Fruit fly (Drosophila melanogaster): ENCODE data around the gene CG32971.

DNA sequence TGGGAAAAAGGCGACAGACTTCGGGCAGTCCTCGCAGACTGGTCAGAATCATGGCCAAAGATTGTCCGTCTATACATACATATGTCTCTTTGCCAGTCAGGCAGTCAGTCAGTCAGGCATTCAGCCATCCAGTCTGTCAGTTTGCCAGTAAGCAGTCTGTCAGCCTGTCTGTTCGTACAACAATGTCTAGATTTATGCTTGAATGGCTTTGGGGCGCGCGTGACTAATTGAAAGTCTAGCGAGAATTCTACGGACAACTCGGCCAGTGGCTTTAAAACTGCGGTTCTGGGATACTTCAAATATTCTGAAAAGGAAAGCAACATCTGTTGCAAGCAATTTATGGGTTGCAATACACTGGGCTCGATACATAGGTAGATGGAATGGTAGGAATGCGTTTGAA, 6.2 kb downstream of the CG32971 start:
- no peak for TF ChIP-seq kay (GFP tag; ENCODE audit: borderline replicate concordance)
- TF ChIP-seq pad (GFP tag; optimal IDR thresholded peaks at IDR 0.05) = no peak
- TF ChIP-seq tj (GFP tag; optimal IDR thresholded peaks at IDR 0.05) = no peak
- TF ChIP-seq cnc (optimal IDR thresholded peaks at IDR 0.05) = no peak
- no peak for TF ChIP-seq Crg-1 (GFP tag; optimal IDR thresholded peaks at IDR 0.05)
- TF ChIP-seq Hr96 (GFP tag; optimal IDR thresholded peaks at IDR 0.05) = no peak
- TF ChIP-seq CG33017 (tag; optimal IDR thresholded peaks at IDR 0.05) = no peak
- TF ChIP-seq Clk (GFP tag; optimal IDR thresholded peaks at IDR 0.05) = no peak
- TF ChIP-seq CG5204 (GFP tag; optimal IDR thresholded peaks at IDR 0.05) = no peak

Data from whole organism, adult.